3 fruit fly cellular contexts compared by ENCODE assay signal in the genomic region with DNA sequence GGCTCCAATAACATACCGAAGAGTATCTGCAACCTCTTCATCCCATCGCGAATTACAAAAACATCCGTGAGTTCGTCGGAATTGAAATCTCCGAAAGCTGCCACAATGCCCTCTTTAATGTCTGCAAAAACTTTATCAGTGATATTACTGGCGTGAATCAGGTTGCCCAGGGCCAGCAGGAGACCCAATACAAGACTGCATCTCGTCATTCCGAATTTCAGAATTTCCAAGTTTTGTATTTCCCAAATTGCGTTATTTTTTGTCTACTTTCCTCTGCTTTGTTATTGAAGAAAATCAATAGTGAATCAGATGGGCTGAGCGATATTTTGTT.
TF ChIP-seq lines count a peak whose summit lies in the region.

No protein-coding gene starts in this region.

- no peak for TF ChIP-seq CTCF in whole organism, embryonic (GFP tag; optimal IDR thresholded peaks at IDR 0.05; lab: Kevin White, UChicago)

TF ChIP-seq in whole organism, embryonic, 481 proteins besides CTCF, POLR2A, EP300 and RAD21 (continues in another document):
- TF ChIP-seq CG6254 (GFP tag; optimal IDR thresholded peaks at IDR 0.05; lab: Kevin White, UChicago) (no peak), Sry-δ (GFP tag; optimal IDR thresholded peaks at IDR 0.05; lab: Kevin White, UChicago) (peak; percentile 38), CG1233 (GFP tag; optimal IDR thresholded peaks at IDR 0.05; lab: Kevin White, UChicago) (no peak), Sry-β (GFP tag; optimal IDR thresholded peaks at IDR 0.05; lab: Kevin White, UChicago) (no peak), onecut (GFP tag; IDR thresholded peaks at IDR 0.05; lab: Robert Waterston, UW) (peak; percentile 98), CG15269 (tag; optimal IDR thresholded peaks at IDR 0.05; lab: Kevin White, UChicago) (no peak), CrebB (tag; optimal IDR thresholded peaks at IDR 0.05; lab: Kevin White, UChicago) (no peak), shn (GFP tag; optimal IDR thresholded peaks at IDR 0.05; lab: Kevin White, UChicago) (no peak), wor (GFP tag; IDR thresholded peaks at IDR 0.05; lab: Robert Waterston, UW) (no peak), Bgb (GFP tag; IDR thresholded peaks at IDR 0.05; lab: Robert Waterston, UW; ENCODE audit: partially characterized antibody) (peak; percentile 61), Doc3 (GFP tag; IDR thresholded peaks at IDR 0.05; lab: Robert Waterston, UW; ENCODE audit: partially characterized antibody) (peak; percentile 27; the same call in 1 of the 3 replicates), Dref (GFP tag; IDR thresholded peaks at IDR 0.05; lab: Robert Waterston, UW) (no peak), CG7963 (GFP tag; IDR thresholded peaks at IDR 0.05; lab: Robert Waterston, UW; ENCODE audit: partially characterized antibody) (peak; percentile 50; the same call in 1 of the 3 replicates), CG10321 (GFP tag; IDR thresholded peaks at IDR 0.05; lab: Robert Waterston, UW) (no peak), Lim3 (GFP tag; IDR thresholded peaks at IDR 0.05; lab: Robert Waterston, UW) (no peak), Ets65A (GFP tag; lab: Kevin White, UChicago) (no peak), chinmo (GFP tag; IDR thresholded peaks at IDR 0.05; lab: Robert Waterston, UW; ENCODE audit: partially characterized antibody) (0 out of 4 replicates have a peak, but pooled peaks have one; percentile 72), CG10431 (GFP tag; optimal IDR thresholded peaks at IDR 0.05; lab: Kevin White, UChicago) (no peak), CG12769 (tag; optimal IDR thresholded peaks at IDR 0.05; lab: Kevin White, UChicago) (no peak), CG4282 (GFP tag; optimal IDR thresholded peaks at IDR 0.05; lab: Kevin White, UChicago) (no peak), Fer1 (GFP tag; optimal IDR thresholded peaks at IDR 0.05; lab: Kevin White, UChicago) (peak; percentile 27), CG7357 (GFP tag; IDR thresholded peaks at IDR 0.05; lab: Robert Waterston, UW) (no peak), pfk (GFP tag; optimal IDR thresholded peaks at IDR 0.05; lab: Kevin White, UChicago) (no peak), MESR4 (GFP tag; optimal IDR thresholded peaks at IDR 0.05; lab: Kevin White, UChicago) (peak; percentile 80), CG5245 (GFP tag; optimal IDR thresholded peaks at IDR 0.05; lab: Kevin White, UChicago) (no peak), hth (optimal IDR thresholded peaks at IDR 0.05; lab: Kevin White, UChicago) (no peak), gce (GFP tag; IDR thresholded peaks at IDR 0.05; lab: Robert Waterston, UW) (0 out of 3 replicates have a peak, but pooled peaks have one; percentile 6), nerfin-2 (GFP tag; IDR thresholded peaks at IDR 0.05; lab: Robert Waterston, UW; ENCODE audit: partially characterized antibody) (peak; percentile 28; the same call in 1 of the 2 replicates)

TF ChIP-seq in whole organism, prepupa, 60 proteins besides CTCF, POLR2A, EP300 and RAD21:
- TF ChIP-seq CG11762 (GFP tag; optimal IDR thresholded peaks at IDR 0.05; lab: Kevin White, UChicago; ENCODE audit: insufficient read depth) (no peak), Eip78C (GFP tag; lab: Kevin White, UChicago) (peak; percentile 17), Lpt (GFP tag; optimal IDR thresholded peaks at IDR 0.05; lab: Kevin White, UChicago) (no peak), Sox14 (GFP tag; optimal IDR thresholded peaks at IDR 0.05; lab: Kevin White, UChicago) (no peak), CG8632 (GFP tag; optimal IDR thresholded peaks at IDR 0.05; lab: Kevin White, UChicago) (no peak), CG1621 (tag; optimal IDR thresholded peaks at IDR 0.05; lab: Kevin White, UChicago) (no peak), CG32006 (GFP tag; optimal IDR thresholded peaks at IDR 0.05; lab: Kevin White, UChicago) (no peak)

TF ChIP-seq in whole organism, wandering third instar larva, 38 proteins besides CTCF, POLR2A, EP300 and RAD21:
- TF ChIP-seq Hnf4 (GFP tag; optimal IDR thresholded peaks at IDR 0.05; lab: Kevin White, UChicago): no peak
- TF ChIP-seq Rel (GFP tag; optimal IDR thresholded peaks at IDR 0.05; lab: Kevin White, UChicago): no peak
- peak; percentile 45 for TF ChIP-seq Rel (tag; optimal IDR thresholded peaks at IDR 0.05; lab: Kevin White, UChicago)
- TF ChIP-seq N (GFP tag; optimal IDR thresholded peaks at IDR 0.05; lab: Kevin White, UChicago): no peak
